Fruit fly (Drosophila melanogaster): ENCODE results near the gene CG42788.

Gene CG42788

dm6 chr3R:15147038-15147744 lies 15.5 kb upstream of the CG42788 start, which contains the start of gene Glys (continued):
- TF ChIP-seq dsx (GFP tag; optimal IDR thresholded peaks at IDR 0.05; ENCODE audit: poor library complexity, severe bottlenecking) (peak; percentile 56), Sox102F (GFP tag; optimal IDR thresholded peaks at IDR 0.05) (peak; percentile 58), CG1621 (tag; optimal IDR thresholded peaks at IDR 0.05) (peak; percentile 62), CG9139 (GFP tag; optimal IDR thresholded peaks at IDR 0.05) (peak; percentile 58), CG6792 (GFP tag; optimal IDR thresholded peaks at IDR 0.05) (peak; percentile 2), CG8632 (GFP tag; optimal IDR thresholded peaks at IDR 0.05) (peak; percentile 50), fd85E (GFP tag; optimal IDR thresholded peaks at IDR 0.05) (no peak), CG3032 (tag; optimal IDR thresholded peaks at IDR 0.05) (peak; percentile 51), CG11294 (GFP tag; IDR thresholded peaks at IDR 0.05) (peak; percentile 25; the same call in 1 of the 2 replicates), CG34406 (GFP tag; optimal IDR thresholded peaks at IDR 0.05) (peak; percentile 28), Met (GFP tag; optimal IDR thresholded peaks at IDR 0.05) (peak; percentile 31), Blimp-1 (GFP tag; optimal IDR thresholded peaks at IDR 0.05) (peak; percentile 8), Lpt (GFP tag; optimal IDR thresholded peaks at IDR 0.05) (peak; percentile 81), salr (GFP tag; optimal IDR thresholded peaks at IDR 0.05) (peak; percentile 46 to 63), dac (GFP tag; optimal IDR thresholded peaks at IDR 0.05) (peak; percentile 35), Eip93F (GFP tag; optimal IDR thresholded peaks at IDR 0.05) (peak; percentile 54), CG6163 (GFP tag; IDR thresholded peaks at IDR 0.05) (peak; percentile 85)

DNA sequence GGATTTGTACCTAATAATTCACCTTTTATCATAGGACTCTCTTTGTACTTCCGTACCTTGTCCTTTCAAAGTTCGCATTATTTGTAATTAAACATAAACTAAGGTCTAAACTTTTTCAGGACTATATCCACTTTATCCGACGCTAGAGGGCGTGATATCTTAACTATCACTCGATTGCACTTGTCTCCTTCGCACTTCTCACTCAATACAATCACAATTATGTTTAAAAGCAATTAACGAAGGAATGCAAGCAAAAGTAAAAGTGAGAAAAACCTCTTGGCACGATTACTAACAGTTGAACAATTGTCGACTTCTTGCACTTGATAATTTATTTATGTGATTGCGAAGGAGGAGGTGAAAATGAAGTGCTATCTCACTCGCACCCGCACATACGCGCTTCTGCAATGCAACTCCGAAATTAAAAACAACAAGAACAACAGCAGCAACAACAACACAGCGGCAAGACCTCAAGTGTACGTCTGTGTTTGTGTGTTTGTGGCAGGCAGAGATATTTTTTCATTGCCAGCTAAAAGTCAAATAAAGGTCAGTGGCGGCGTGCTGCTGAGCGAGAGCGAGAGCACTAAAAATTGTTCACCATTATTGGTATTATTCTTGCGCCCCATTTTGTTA lies 14.8 kb upstream of the CG42788 start:
- TF ChIP-seq CG6163 (GFP tag; IDR thresholded peaks at IDR 0.05) (0 out of 3 replicates have a peak, but pooled peaks have one; percentile 18), CG10669 (GFP tag; optimal IDR thresholded peaks at IDR 0.05) (no peak), salr (GFP tag; optimal IDR thresholded peaks at IDR 0.05) (no peak), svp (GFP tag) (peak; percentile 82), Blimp-1 (GFP tag; optimal IDR thresholded peaks at IDR 0.05) (peak; percentile 3), Eip78C (GFP tag) (peak; percentile 54), fkh (GFP tag; optimal IDR thresholded peaks at IDR 0.05) (peak; percentile 19)

DNA sequence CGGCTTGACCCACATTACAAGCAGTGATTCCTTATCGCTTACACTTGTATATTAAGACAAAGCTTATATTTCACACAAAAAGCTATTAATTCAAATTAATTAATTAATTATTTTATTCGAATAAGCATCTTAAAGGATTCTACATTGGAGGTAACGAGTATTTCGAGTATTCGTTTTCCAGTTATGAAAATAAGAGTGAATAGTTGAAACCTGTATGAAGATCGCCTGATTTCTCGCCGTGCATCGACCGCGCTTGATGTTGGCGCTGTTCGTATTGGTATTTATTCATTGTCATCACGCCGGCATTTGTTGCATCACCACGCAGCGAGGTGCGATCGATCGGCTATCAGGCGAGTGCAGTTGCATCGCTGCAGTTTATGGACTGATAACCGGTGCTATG lies 13.8 kb upstream of the CG42788 start:
- TF ChIP-seq dac (GFP tag; optimal IDR thresholded peaks at IDR 0.05) (peak; percentile 33), CG34406 (GFP tag; optimal IDR thresholded peaks at IDR 0.05) (peak; percentile 67), CG10669 (GFP tag; optimal IDR thresholded peaks at IDR 0.05) (peak; percentile 66), CG8319 (GFP tag; optimal IDR thresholded peaks at IDR 0.05) (peak; percentile 63), CG9139 (GFP tag; optimal IDR thresholded peaks at IDR 0.05) (no peak), CG31627 (GFP tag; optimal IDR thresholded peaks at IDR 0.05) (peak; percentile 17), fkh (GFP tag; optimal IDR thresholded peaks at IDR 0.05) (no peak), spab (GFP tag; optimal IDR thresholded peaks at IDR 0.05) (peak; percentile 34), CG6792 (GFP tag; optimal IDR thresholded peaks at IDR 0.05) (peak; percentile 73), Met (GFP tag; optimal IDR thresholded peaks at IDR 0.05) (peak; percentile 45), CG15336 (GFP tag; IDR thresholded peaks at IDR 0.05) (peak; percentile 85), CG8119 (GFP tag; IDR thresholded peaks at IDR 0.05) (no peak; the same call in 2 of the 3 replicates), Eip93F (GFP tag; optimal IDR thresholded peaks at IDR 0.05) (no peak), CG1621 (tag; optimal IDR thresholded peaks at IDR 0.05) (peak; percentile 67), achi (GFP tag; optimal IDR thresholded peaks at IDR 0.05) (peak; percentile 79), CG6808 (GFP tag; optimal IDR thresholded peaks at IDR 0.05) (no peak), Ets96B (tag; optimal IDR thresholded peaks at IDR 0.05) (peak; percentile 76), acj6 (GFP tag; optimal IDR thresholded peaks at IDR 0.05) (peak; percentile 70), OdsH (GFP tag; optimal IDR thresholded peaks at IDR 0.05) (peak; percentile 77), CG3032 (tag; optimal IDR thresholded peaks at IDR 0.05) (peak; percentile 75), CG8632 (GFP tag; optimal IDR thresholded peaks at IDR 0.05) (peak; percentile 73), CG11902 (GFP tag; optimal IDR thresholded peaks at IDR 0.05) (peak; percentile 10), salr (GFP tag; optimal IDR thresholded peaks at IDR 0.05) (peak; percentile 54 to 58), Hr38 (GFP tag; optimal IDR thresholded peaks at IDR 0.05) (no peak), Ets21C (GFP tag; optimal IDR thresholded peaks at IDR 0.05) (no peak), Gug (GFP tag; IDR thresholded peaks at IDR 0.05) (peak; percentile 66), Hr4 (GFP tag; optimal IDR thresholded peaks at IDR 0.05) (peak; percentile 85), dsx (GFP tag; optimal IDR thresholded peaks at IDR 0.05; ENCODE audit: poor library complexity, severe bottlenecking) (no peak), pdm3 (GFP tag; optimal IDR thresholded peaks at IDR 0.05) (peak; percentile 81), lz (GFP tag; optimal IDR thresholded peaks at IDR 0.05) (peak; percentile 36), fd59A (GFP tag; optimal IDR thresholded peaks at IDR 0.05) (peak; percentile 50), CG6163 (GFP tag; IDR thresholded peaks at IDR 0.05) (peak; percentile 85), CG3919 (GFP tag; optimal IDR thresholded peaks at IDR 0.05) (peak; percentile 66), CG6854 (GFP tag; optimal IDR thresholded peaks at IDR 0.05) (no peak), Eip75B (GFP tag; optimal IDR thresholded peaks at IDR 0.05) (peak; percentile 80), eg (GFP tag; IDR thresholded peaks at IDR 0.05) (peak; percentile 89)
